Fruit fly (Drosophila melanogaster) whole organism, embryonic: ENCODE data around the gene Zir.
A peak's percentile ranks its signal among the peaks of the same experiment; 100 is the strongest.

ENCODE experiments used
- CG10147 ChIP-seq: fragments of 200-800 bp; sonication (Bioruptor generic); optimal IDR thresholded peaks from 2 replicates; lab custom pipeline; 2019; ENCODE audit warnings: missing biosample characterization, mild to moderate bottlenecking, missing genetic modification characterization, moderate library complexity
- CG11695 ChIP-seq: fragments of 200-800 bp; sonication (Bioruptor generic); IDR thresholded peaks from 3 replicates; pipeline ENCODE4 v1.3.6; 2022; ENCODE audit warnings: missing biosample characterization, missing genetic modification characterization
- CG12155 ChIP-seq: fragments of 200-800 bp; sonication (Bioruptor generic); optimal IDR thresholded peaks from 3 replicates; lab custom pipeline; 2016; ENCODE audit warnings: missing biosample characterization, missing genetic modification characterization
- CG12219 ChIP-seq: fragments of 200-800 bp; sonication (Bioruptor generic); optimal IDR thresholded peaks from 3 replicates; lab custom pipeline; 2018; ENCODE audit warnings: missing biosample characterization, mild to moderate bottlenecking, missing genetic modification characterization
- CG12236 ChIP-seq: fragments of 200-800 bp; sonication (Bioruptor generic); optimal IDR thresholded peaks from 2 replicates; lab custom pipeline; 2016; ENCODE audit warnings: missing biosample characterization, missing genetic modification characterization
- CG13123 ChIP-seq: fragments of 200-800 bp; sonication (Bioruptor generic); optimal IDR thresholded peaks from 2 replicates; lab custom pipeline; 2016; ENCODE audit warnings: missing biosample characterization, missing genetic modification characterization
- CG13296 ChIP-seq: fragments of 200-800 bp; sonication (Bioruptor generic); optimal IDR thresholded peaks from 3 replicates; lab custom pipeline; 2018; ENCODE audit warnings: missing biosample characterization, mild to moderate bottlenecking, missing genetic modification characterization
- CG13894 ChIP-seq: fragments of 200-800 bp; sonication (Bioruptor generic); optimal IDR thresholded peaks from 3 replicates; lab custom pipeline; 2018; ENCODE audit warnings: missing biosample characterization, mild to moderate bottlenecking, missing genetic modification characterization, moderate library complexity
- CG15601 ChIP-seq: fragments of 200-800 bp; sonication (Bioruptor generic); optimal IDR thresholded peaks from 3 replicates; lab custom pipeline; 2019; ENCODE audit warnings: missing biosample characterization, mild to moderate bottlenecking, missing genetic modification characterization, moderate library complexity
- CG16779 ChIP-seq: fragments of 200-800 bp; sonication (Bioruptor generic); IDR thresholded peaks from 2 replicates; pipeline ENCODE4 v1.3.6; 2022; ENCODE audit warnings: missing biosample characterization, missing genetic modification characterization
- CG17612 ChIP-seq: fragments of 200-800 bp; sonication (Bioruptor generic); IDR thresholded peaks from 2 replicates; pipeline ENCODE4 v1.3.6; 2022; ENCODE audit warnings: missing biosample characterization, missing genetic modification characterization
- CG31365 ChIP-seq: fragments of 200-800 bp; sonication (Bioruptor generic); optimal IDR thresholded peaks from 2 replicates; lab custom pipeline; 2018; ENCODE audit warnings: missing biosample characterization, mild to moderate bottlenecking, missing genetic modification characterization
- CG33213 ChIP-seq: fragments of 200-800 bp; sonication (Bioruptor generic); optimal IDR thresholded peaks from 3 replicates; lab custom pipeline; 2016; ENCODE audit warnings: missing biosample characterization, missing genetic modification characterization
- CG33557 ChIP-seq: fragments of 200-800 bp; sonication (Bioruptor generic); optimal IDR thresholded peaks from 2 replicates; lab custom pipeline; 2019; ENCODE audit warnings: missing biosample characterization, mild to moderate bottlenecking, missing genetic modification characterization, moderate library complexity
- CG34224 ChIP-seq: fragments of 200-800 bp; sonication (Bioruptor generic); IDR thresholded peaks from 3 replicates; pipeline ENCODE4 v1.3.6; 2022; ENCODE audit warnings: missing biosample characterization, missing genetic modification characterization; ENCODE audit not compliant: partially characterized antibody
- CG4404 ChIP-seq: fragments of 200-800 bp; sonication (Bioruptor generic); IDR thresholded peaks from 2 replicates; pipeline ENCODE4 v1.3.6; 2022; ENCODE audit warnings: missing biosample characterization, missing genetic modification characterization
- CG4424 ChIP-seq: fragments of 200-800 bp; sonication (Bioruptor generic); optimal IDR thresholded peaks from 3 replicates; lab custom pipeline; 2016; ENCODE audit warnings: missing biosample characterization, missing genetic modification characterization
- CG7745 ChIP-seq: fragments of 200-800 bp; sonication (Bioruptor generic); optimal IDR thresholded peaks from 2 replicates; lab custom pipeline; 2018; ENCODE audit warnings: missing biosample characterization, mild to moderate bottlenecking, missing genetic modification characterization, moderate library complexity
- CG8290 ChIP-seq, 3 experiments: fragments of 200-800 bp; sonication (Bioruptor generic); optimal IDR thresholded peaks; 2 replicates each; lab custom pipeline; 2016 to 2019; ENCODE audit warnings: missing biosample characterization in 3 of 3, missing genetic modification characterization in 3 of 3, mild to moderate bottlenecking in 2 of 3, moderate library complexity in 1 of 3
- CG9797 ChIP-seq: fragments of 200-800 bp; sonication (Bioruptor generic); optimal IDR thresholded peaks from 3 replicates; lab custom pipeline; 2018; ENCODE audit warnings: missing biosample characterization, mild to moderate bottlenecking, missing genetic modification characterization
- Dek ChIP-seq: fragments of 200-800 bp; sonication (Bioruptor generic); optimal IDR thresholded peaks from 3 replicates; lab custom pipeline; 2019; ENCODE audit warnings: missing biosample characterization, mild to moderate bottlenecking, missing genetic modification characterization, moderate library complexity
- Dfd ChIP-seq, 2 experiments: fragments of >200 bp; optimal IDR thresholded peaks; 2 replicates each; lab custom pipeline; 2017; ENCODE audit warnings: missing biosample characterization in 2 of 2, missing genetic modification characterization in 2 of 2
- Doc3 ChIP-seq: fragments of 200-800 bp; sonication (Bioruptor generic); IDR thresholded peaks from 3 replicates; pipeline ENCODE4 v1.3.6; 2022; ENCODE audit warnings: missing biosample characterization, missing genetic modification characterization; ENCODE audit not compliant: partially characterized antibody
- Fer1 ChIP-seq: fragments of 200-800 bp; sonication (Bioruptor generic); optimal IDR thresholded peaks from 2 replicates; lab custom pipeline; 2017; ENCODE audit warnings: missing biosample characterization, mild to moderate bottlenecking, missing genetic modification characterization
- HLH54F ChIP-seq: fragments of 200-800 bp; sonication (Bioruptor generic); optimal IDR thresholded peaks from 3 replicates; lab custom pipeline; 2016; ENCODE audit warnings: missing biosample characterization, missing genetic modification characterization
- Kr ChIP-seq: fragments of 200-800 bp; sonication (Bioruptor generic); optimal IDR thresholded peaks from 2 replicates; lab custom pipeline; 2017; ENCODE audit warnings: missing biosample characterization, mild to moderate bottlenecking, missing genetic modification characterization
- Nf-YC ChIP-seq: fragments of 200-800 bp; optimal IDR thresholded peaks from 3 replicates; lab custom pipeline; 2019; ENCODE audit warnings: missing biosample characterization, mild to moderate bottlenecking, missing genetic modification characterization, moderate library complexity
- Optix ChIP-seq: fragments of 200-800 bp; sonication (Bioruptor generic); IDR thresholded peaks from 3 replicates; pipeline ENCODE4 v1.3.6; 2022; ENCODE audit warnings: missing biosample characterization, missing genetic modification characterization
- Ravus ChIP-seq: fragments of 200-800 bp; sonication (Bioruptor generic); IDR thresholded peaks from 2 replicates; pipeline ENCODE4 v1.3.6; 2022; ENCODE audit warnings: missing biosample characterization, missing genetic modification characterization
- aop ChIP-seq: fragments of 200-800 bp; sonication (Bioruptor generic); IDR thresholded peaks from 2 replicates; pipeline ENCODE4 v1.3.6; 2022; ENCODE audit warnings: missing biosample characterization, missing genetic modification characterization
- br ChIP-seq: fragments of >200 bp; optimal IDR thresholded peaks from 2 replicates; lab custom pipeline; 2017
- dmrt99B ChIP-seq: fragments of 200-800 bp; sonication (Bioruptor generic); optimal IDR thresholded peaks from 2 replicates; lab custom pipeline; 2018; ENCODE audit warnings: missing biosample characterization, mild to moderate bottlenecking, missing genetic modification characterization, moderate library complexity
- en ChIP-seq: fragments of 200-800 bp; sonication (Bioruptor generic); optimal IDR thresholded peaks from 2 replicates; lab custom pipeline; 2016; ENCODE audit warnings: missing biosample characterization, missing genetic modification characterization
- fd96Cb ChIP-seq: fragments of 200-800 bp; sonication (Bioruptor generic); optimal IDR thresholded peaks from 2 replicates; lab custom pipeline; 2018; ENCODE audit warnings: missing biosample characterization, mild to moderate bottlenecking, missing genetic modification characterization, moderate library complexity
- lmd ChIP-seq: fragments of 200-800 bp; sonication (Bioruptor generic); IDR thresholded peaks from 2 replicates; pipeline ENCODE4 v1.3.6; 2022; ENCODE audit warnings: missing biosample characterization, missing genetic modification characterization
- lola ChIP-seq, 3 experiments: fragments of >200 bp in 2 of 3; fragments of 200-800 bp in 1 of 3; sonication (Bioruptor generic) in 1 of 3; optimal IDR thresholded peaks; 2 replicates each; lab custom pipeline; 2017 to 2019; ENCODE audit warnings: missing biosample characterization in 3 of 3, missing genetic modification characterization in 3 of 3, mild to moderate bottlenecking in 1 of 3, moderate library complexity in 1 of 3
- pita ChIP-seq: fragments of 200-800 bp; sonication (Bioruptor generic); optimal IDR thresholded peaks from 2 replicates; lab custom pipeline; 2017; ENCODE audit warnings: missing biosample characterization, mild to moderate bottlenecking, missing genetic modification characterization
- row ChIP-seq: fragments of 200-800 bp; sonication (Bioruptor generic); IDR thresholded peaks from 3 replicates; pipeline ENCODE4 v1.3.6; 2022; ENCODE audit warnings: missing biosample characterization, missing genetic modification characterization
- sqz ChIP-seq: fragments of 200-800 bp; sonication (Bioruptor generic); optimal IDR thresholded peaks from 3 replicates; lab custom pipeline; 2018; ENCODE audit warnings: missing biosample characterization, mild to moderate bottlenecking, missing genetic modification characterization
- tgo ChIP-seq: fragments of 200-800 bp; sonication (Bioruptor generic); IDR thresholded peaks from 3 replicates; pipeline ENCODE4 v1.3.6; 2022; ENCODE audit warnings: missing biosample characterization, missing genetic modification characterization
- trh ChIP-seq: fragments of 200-800 bp; sonication (Bioruptor generic); optimal IDR thresholded peaks from 2 replicates; lab custom pipeline; 2016; ENCODE audit warnings: missing biosample characterization, missing genetic modification characterization
- twi ChIP-seq: fragments of 200-800 bp; optimal IDR thresholded peaks from 2 replicates; lab custom pipeline; 2019; ENCODE audit warnings: missing biosample characterization, mild to moderate bottlenecking, missing genetic modification characterization, moderate library complexity
- tx ChIP-seq: fragments of 200-800 bp; sonication (Bioruptor generic); optimal IDR thresholded peaks from 2 replicates; lab custom pipeline; 2016; ENCODE audit warnings: missing biosample characterization, missing genetic modification characterization

Gene Zir

DNA sequence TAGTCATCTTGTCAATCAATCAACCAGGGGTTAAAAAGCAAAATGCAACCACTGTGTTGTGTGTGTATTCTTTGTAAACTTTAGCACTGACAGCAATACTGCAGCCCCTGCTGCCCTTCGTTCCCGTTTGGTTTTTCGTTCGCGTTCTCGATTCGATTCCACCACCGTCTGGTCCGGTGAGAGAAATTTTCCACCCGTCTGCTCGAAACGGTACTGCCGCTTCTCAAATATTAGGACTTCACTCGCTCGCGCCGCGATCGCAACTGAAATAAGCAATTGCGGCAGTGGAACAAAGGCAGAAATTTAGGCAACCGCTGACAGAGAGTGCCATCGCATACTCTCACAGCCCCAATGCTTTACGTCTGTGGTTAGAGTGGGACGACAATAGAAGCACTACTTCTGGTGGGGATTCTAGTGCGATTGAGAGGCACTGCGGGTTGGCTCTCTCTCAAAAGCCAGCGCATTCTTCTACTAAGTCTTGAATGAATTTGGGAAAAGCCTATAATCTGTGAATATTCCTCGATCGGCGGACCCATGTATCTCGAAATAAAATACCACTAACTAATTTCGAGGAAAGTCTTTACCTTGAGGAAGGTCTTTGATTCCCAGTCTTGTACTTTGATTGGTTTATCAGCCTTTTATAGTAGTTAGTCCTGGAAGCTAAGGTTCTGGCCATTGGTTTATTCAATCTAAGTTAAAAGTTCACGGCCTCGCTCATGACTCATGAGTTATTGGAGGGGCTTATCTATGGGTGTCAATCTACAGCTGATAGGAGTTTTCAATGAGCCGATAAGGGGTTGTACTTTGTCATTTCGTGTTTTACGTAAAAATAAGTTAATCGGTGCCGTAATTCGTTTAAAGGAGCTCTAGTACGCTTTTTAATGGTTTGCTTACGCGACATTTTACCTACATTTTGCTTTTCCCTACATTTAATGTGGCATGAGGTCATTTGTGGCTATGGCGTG is 34.7 kb downstream of the Zir start (continued):
- TF ChIP-seq CG9797 (GFP tag; lab: Kevin White, UChicago) (no peak), CG12236 (GFP tag; lab: Kevin White, UChicago) (no peak)

DNA sequence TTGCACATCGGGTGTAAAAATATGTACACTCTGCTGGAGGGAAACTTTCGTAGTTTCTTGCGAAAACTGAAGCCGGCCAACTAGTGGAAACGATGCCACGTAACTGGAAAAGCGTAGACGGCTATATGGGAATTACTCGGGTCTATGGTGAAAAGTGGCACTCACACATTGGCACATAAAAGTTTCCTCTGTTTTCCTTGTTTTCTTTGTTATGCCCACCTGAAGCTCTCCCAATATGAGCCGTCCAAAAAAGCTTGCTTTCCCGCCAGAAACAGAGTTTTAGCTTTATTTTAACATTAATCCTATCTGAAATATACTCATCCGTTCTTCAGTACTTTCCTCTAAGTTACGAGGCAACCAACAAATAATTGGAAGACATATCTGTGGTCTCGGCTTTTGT is 36.2 kb downstream of the Zir start, which contains the start of gene CG3164:
TSS of gene CG3164 (minus strand) at position 101 of the 400 bp plus-strand sequence.
- TF ChIP-seq Dek (no peak), CG13894 (tag; lab: Kevin White, UChicago) (peak; percentile 76), lola (GFP tag; optimal IDR thresholded peaks at IDR 0.05; lab: Kevin White, UChicago) (peak in 1 of 3 experiments; percentile 22)

DNA sequence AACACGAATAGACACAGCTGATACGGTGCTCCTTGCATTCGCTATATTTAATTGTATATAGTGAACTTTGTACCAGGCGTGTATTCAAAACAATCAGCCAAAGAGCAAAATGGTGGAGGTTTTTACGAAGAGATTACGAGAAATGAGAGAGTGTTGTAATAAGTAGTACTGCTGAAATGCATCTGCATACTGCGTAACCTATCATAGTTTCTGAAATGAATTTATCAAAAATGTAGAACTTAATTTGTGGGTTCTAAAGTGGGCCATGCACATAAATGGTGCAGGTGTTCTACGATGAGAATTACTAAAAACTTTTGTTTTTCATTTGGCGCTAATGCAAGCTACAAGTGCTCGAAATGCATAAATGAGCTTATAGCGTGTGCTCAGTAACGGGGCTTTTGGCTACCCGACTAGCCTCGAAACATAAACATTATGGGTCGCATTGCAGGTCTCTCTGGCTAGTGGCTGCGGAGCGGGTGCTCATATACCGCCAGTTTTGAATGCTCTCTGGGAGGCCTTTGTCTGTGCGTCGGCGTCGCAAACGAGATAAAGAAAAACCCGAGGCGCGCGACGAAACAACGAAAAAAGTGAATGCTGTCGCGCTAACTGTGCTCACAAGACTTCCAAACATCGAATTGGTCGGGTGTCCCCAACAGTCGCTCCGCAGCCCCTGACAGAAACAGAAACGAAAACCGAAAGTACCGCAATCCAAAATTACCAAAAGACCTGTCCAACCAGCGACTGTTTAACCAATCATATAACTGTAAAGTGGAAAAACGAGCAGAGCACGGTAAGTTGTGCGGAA is 37.1 kb downstream of the Zir start, which contains the start of gene Gs1:
TSS of gene Gs1 (plus strand) at position 612 of the 805 bp plus-strand sequence.
- TF ChIP-seq sqz (peak; percentile 66), dmrt99B (tag; lab: Kevin White, UChicago) (peak; percentile 33), row (GFP tag; lab: Robert Waterston, UW) (no peak), CG8290 (GFP tag; optimal IDR thresholded peaks at IDR 0.05; lab: Kevin White, UChicago) (no peak), CG8290 (tag; optimal IDR thresholded peaks at IDR 0.05; lab: Kevin White, UChicago) (peak; percentile 8 to 65), Fer1 (GFP tag; lab: Kevin White, UChicago) (peak; percentile 81), aop (GFP tag; lab: Robert Waterston, UW) (no peak), CG16779 (0 out of 2 replicates have a peak, but pooled peaks have one; percentile 12), Optix (no peak), CG12219 (GFP tag; lab: Kevin White, UChicago) (peak; percentile 34), fd96Cb (tag; lab: Kevin White, UChicago) (no peak), CG34224 (GFP tag; lab: Robert Waterston, UW) (peak; percentile 68; the same call in 2 of the 3 replicates), tx (no peak), lmd (GFP tag; lab: Robert Waterston, UW) (no peak), CG17612 (GFP tag; lab: Robert Waterston, UW) (no peak), CG33557 (GFP tag; lab: Kevin White, UChicago) (peak; percentile 25), CG7745 (tag; lab: Kevin White, UChicago) (no peak), CG4404 (GFP tag; lab: Robert Waterston, UW) (no peak), CG12155 (GFP tag; lab: Kevin White, UChicago) (no peak), Dfd (GFP tag; optimal IDR thresholded peaks at IDR 0.05; lab: Kevin White, UChicago) (no peak), pita (GFP tag; lab: Kevin White, UChicago) (no peak), tgo (GFP tag; lab: Robert Waterston, UW) (no peak; the same call in 2 of the 3 replicates), CG33213 (GFP tag; lab: Kevin White, UChicago) (no peak), CG4424 (GFP tag; lab: Kevin White, UChicago) (peak; percentile 11), CG15601 (tag; lab: Kevin White, UChicago) (no peak), CG10147 (no peak), Kr (no peak), HLH54F (GFP tag; lab: Kevin White, UChicago) (no peak), en (no peak), CG13296 (peak; percentile 66), br (lab: Kevin White, UChicago) (no peak), trh (GFP tag; lab: Kevin White, UChicago) (no peak), twi (tag; lab: Kevin White, UChicago) (no peak), CG11695 (GFP tag; lab: Robert Waterston, UW) (0 out of 3 replicates have a peak, but pooled peaks have one; percentile 40), Nf-YC (tag; lab: Kevin White, UChicago) (peak; percentile 85), CG31365 (tag; lab: Kevin White, UChicago) (peak; percentile 30), Doc3 (GFP tag; lab: Robert Waterston, UW) (peak; percentile 14; the same call in 1 of the 3 replicates), Ravus (GFP tag; lab: Robert Waterston, UW) (no peak), CG13123 (no peak)
